Fruit fly (Drosophila melanogaster) whole organism, prepupa: ENCODE measurements around the gene CG42655.

Experiments
- CG10631 ChIP-seq: fragments of 200-800 bp; sonication (Bioruptor generic); optimal IDR thresholded peaks from 2 replicates; lab custom pipeline; 2016; ENCODE audit warnings: missing biosample characterization, missing genetic modification characterization
- CG10669 ChIP-seq: fragments of 200-800 bp; sonication (Bioruptor generic); optimal IDR thresholded peaks from 3 replicates; lab custom pipeline; 2018; ENCODE audit warnings: missing biosample characterization, mild to moderate bottlenecking, missing genetic modification characterization, moderate library complexity
- CG11294 ChIP-seq: fragments of 200-800 bp; sonication (Bioruptor generic); IDR thresholded peaks from 2 replicates; pipeline ENCODE4 v1.3.6; 2022; ENCODE audit warnings: missing biosample characterization, missing genetic modification characterization
- CG11762 ChIP-seq: fragments of 200-800 bp; sonication (Bioruptor generic); optimal IDR thresholded peaks from 3 replicates; lab custom pipeline; 2016; ENCODE audit warnings: missing biosample characterization, missing genetic modification characterization; ENCODE audit not compliant: insufficient read depth
- CG15336 ChIP-seq: fragments of 200-800 bp; sonication (Bioruptor generic); IDR thresholded peaks from 2 replicates; pipeline ENCODE4 v1.3.6; 2022; ENCODE audit warnings: missing biosample characterization, missing genetic modification characterization
- CG1621 ChIP-seq: fragments of 200-800 bp; sonication (Bioruptor generic); optimal IDR thresholded peaks from 3 replicates; lab custom pipeline; 2018; ENCODE audit warnings: missing biosample characterization, mild to moderate bottlenecking, missing genetic modification characterization
- CG16779 ChIP-seq: fragments of 200-800 bp; sonication (Bioruptor generic); optimal IDR thresholded peaks from 3 replicates; lab custom pipeline; 2017; ENCODE audit warnings: missing biosample characterization, mild to moderate bottlenecking, missing genetic modification characterization
- CG31627 ChIP-seq: fragments of 200-800 bp; sonication (Bioruptor generic); optimal IDR thresholded peaks from 3 replicates; lab custom pipeline; 2016; ENCODE audit warnings: missing biosample characterization, missing genetic modification characterization
- CG32006 ChIP-seq: fragments of 200-800 bp; sonication (Bioruptor generic); optimal IDR thresholded peaks from 3 replicates; lab custom pipeline; 2017; ENCODE audit warnings: missing biosample characterization, mild to moderate bottlenecking, missing genetic modification characterization
- CG34406 ChIP-seq: fragments of 200-800 bp; sonication (Bioruptor generic); optimal IDR thresholded peaks from 3 replicates; lab custom pipeline; 2016; ENCODE audit warnings: missing biosample characterization, missing genetic modification characterization
- CG3919 ChIP-seq: fragments of 200-800 bp; sonication (Bioruptor generic); optimal IDR thresholded peaks from 3 replicates; lab custom pipeline; 2016; ENCODE audit warnings: missing biosample characterization, missing genetic modification characterization
- CG4318 ChIP-seq: fragments of 200-800 bp; sonication (Bioruptor generic); optimal IDR thresholded peaks from 3 replicates; lab custom pipeline; 2017; ENCODE audit warnings: missing biosample characterization, mild to moderate bottlenecking, missing genetic modification characterization
- CG6163 ChIP-seq: fragments of 200-800 bp; sonication (Bioruptor generic); IDR thresholded peaks from 3 replicates; pipeline ENCODE4 v1.3.6; 2022; ENCODE audit warnings: missing biosample characterization, missing genetic modification characterization
- CG6276 ChIP-seq: fragments of 200-800 bp; sonication (Bioruptor generic); optimal IDR thresholded peaks from 2 replicates; lab custom pipeline; 2017; ENCODE audit warnings: missing biosample characterization, mild to moderate bottlenecking, missing genetic modification characterization
- CG6792 ChIP-seq: fragments of 200-800 bp; sonication (Bioruptor generic); optimal IDR thresholded peaks from 3 replicates; lab custom pipeline; 2016; ENCODE audit warnings: missing biosample characterization, missing genetic modification characterization
- CG6808 ChIP-seq: fragments of 200-800 bp; sonication (Bioruptor generic); optimal IDR thresholded peaks from 3 replicates; lab custom pipeline; 2017; ENCODE audit warnings: missing biosample characterization, missing genetic modification characterization, mild to moderate bottlenecking, moderate library complexity, missing genetic modification reagents
- CG6854 ChIP-seq: fragments of 200-800 bp; sonication (Bioruptor generic); optimal IDR thresholded peaks from 2 replicates; lab custom pipeline; 2017; ENCODE audit warnings: missing biosample characterization, mild to moderate bottlenecking, missing genetic modification characterization
- CG8119 ChIP-seq: fragments of 200-800 bp; sonication (Bioruptor generic); IDR thresholded peaks from 3 replicates; pipeline ENCODE4 v1.3.6; 2022; ENCODE audit warnings: missing biosample characterization, missing genetic modification characterization
- CG8319 ChIP-seq: fragments of 200-800 bp; sonication (Bioruptor generic); optimal IDR thresholded peaks from 3 replicates; lab custom pipeline; 2016; ENCODE audit warnings: missing biosample characterization, missing genetic modification characterization
- CG8632 ChIP-seq: fragments of 200-800 bp; sonication (Bioruptor generic); optimal IDR thresholded peaks from 3 replicates; lab custom pipeline; 2016; ENCODE audit warnings: missing biosample characterization, missing genetic modification characterization
- Eip78C ChIP-seq: fragments of 200-800 bp; sonication (Bioruptor generic); peaks from one replicate; lab custom pipeline; 2016; ENCODE audit warnings: missing biosample characterization, missing genetic modification characterization
- Ets96B ChIP-seq: fragments of 200-800 bp; optimal IDR thresholded peaks from 2 replicates; lab custom pipeline; 2019; ENCODE audit warnings: missing biosample characterization, mild to moderate bottlenecking, missing genetic modification characterization, moderate library complexity
- Gug ChIP-seq: fragments of 200-800 bp; sonication (Bioruptor generic); IDR thresholded peaks from 2 replicates; pipeline ENCODE4 v1.3.6; 2022; ENCODE audit warnings: missing biosample characterization, missing genetic modification characterization
- Hr39 ChIP-seq: fragments of 200-800 bp; sonication (Bioruptor generic); optimal IDR thresholded peaks from 2 replicates; lab custom pipeline; 2016; ENCODE audit warnings: missing biosample characterization, missing genetic modification characterization
- Hr4 ChIP-seq: fragments of 200-800 bp; sonication (Bioruptor generic); optimal IDR thresholded peaks from 3 replicates; lab custom pipeline; 2016; ENCODE audit warnings: missing biosample characterization, missing genetic modification characterization
- Lpt ChIP-seq: fragments of 200-800 bp; sonication (Bioruptor generic); optimal IDR thresholded peaks from 3 replicates; lab custom pipeline; 2016; ENCODE audit warnings: missing biosample characterization, missing genetic modification characterization
- Met ChIP-seq: fragments of 200-800 bp; sonication (Bioruptor generic); optimal IDR thresholded peaks from 3 replicates; lab custom pipeline; 2016; ENCODE audit warnings: missing biosample characterization, missing genetic modification characterization
- OdsH ChIP-seq: fragments of 200-800 bp; sonication (Bioruptor generic); optimal IDR thresholded peaks from 3 replicates; lab custom pipeline; 2016; ENCODE audit warnings: missing biosample characterization, missing genetic modification characterization
- Smox ChIP-seq: fragments of 200-800 bp; sonication (Bioruptor generic); optimal IDR thresholded peaks from 3 replicates; lab custom pipeline; 2016; ENCODE audit warnings: missing biosample characterization, missing genetic modification characterization
- Sox102F ChIP-seq: fragments of 200-800 bp; sonication (Bioruptor generic); optimal IDR thresholded peaks from 2 replicates; lab custom pipeline; 2016; ENCODE audit warnings: missing biosample characterization, mild to moderate bottlenecking, missing genetic modification characterization
- Sox14 ChIP-seq: fragments of 200-800 bp; sonication (Bioruptor generic); optimal IDR thresholded peaks from 3 replicates; lab custom pipeline; 2016; ENCODE audit warnings: missing biosample characterization, missing genetic modification characterization
- achi ChIP-seq: fragments of 200-800 bp; sonication (Bioruptor generic); optimal IDR thresholded peaks from 3 replicates; lab custom pipeline; 2016; ENCODE audit warnings: missing biosample characterization, missing genetic modification characterization
- acj6 ChIP-seq: fragments of 200-800 bp; sonication (Bioruptor generic); optimal IDR thresholded peaks from 3 replicates; lab custom pipeline; 2016; ENCODE audit warnings: missing biosample characterization, missing genetic modification characterization
- cyc ChIP-seq: fragments of 200-800 bp; sonication (Bioruptor generic); optimal IDR thresholded peaks from 3 replicates; lab custom pipeline; 2016; ENCODE audit warnings: missing biosample characterization, missing genetic modification characterization
- dsx ChIP-seq: fragments of 200-800 bp; optimal IDR thresholded peaks from 3 replicates; lab custom pipeline; 2019; ENCODE audit warnings: missing biosample characterization, mild to moderate bottlenecking, missing genetic modification characterization, moderate library complexity; ENCODE audit not compliant: poor library complexity, severe bottlenecking
- eg ChIP-seq: fragments of 200-800 bp; sonication (Bioruptor generic); IDR thresholded peaks from 3 replicates; pipeline ENCODE4 v1.3.6; 2022; ENCODE audit warnings: missing biosample characterization, missing genetic modification characterization
- esn ChIP-seq: fragments of 200-800 bp; sonication (Bioruptor generic); optimal IDR thresholded peaks from 2 replicates; lab custom pipeline; 2016; ENCODE audit warnings: missing biosample characterization, mild to moderate bottlenecking, missing genetic modification characterization, moderate library complexity
- fkh ChIP-seq: fragments of 200-800 bp; sonication (Bioruptor generic); optimal IDR thresholded peaks from 3 replicates; lab custom pipeline; 2017; ENCODE audit warnings: missing biosample characterization, mild to moderate bottlenecking, missing genetic modification characterization, moderate library complexity
- lz ChIP-seq: fragments of 200-800 bp; sonication (Bioruptor generic); optimal IDR thresholded peaks from 3 replicates; lab custom pipeline; 2016; ENCODE audit warnings: missing biosample characterization, missing genetic modification characterization
- net ChIP-seq: fragments of 200-800 bp; sonication (Bioruptor generic); optimal IDR thresholded peaks from 3 replicates; lab custom pipeline; 2016; ENCODE audit warnings: missing biosample characterization, missing genetic modification characterization
- pdm3 ChIP-seq: fragments of 200-800 bp; sonication (Bioruptor generic); optimal IDR thresholded peaks from 3 replicates; lab custom pipeline; 2016; ENCODE audit warnings: missing biosample characterization, missing genetic modification characterization
- salr ChIP-seq, 2 experiments: fragments of 200-800 bp; sonication (Bioruptor generic); optimal IDR thresholded peaks; 3 replicates each; lab custom pipeline; 2016 to 2018; ENCODE audit warnings: missing biosample characterization in 2 of 2, missing genetic modification characterization in 2 of 2, mild to moderate bottlenecking in 1 of 2
- ss ChIP-seq, 2 experiments: fragments of 200-800 bp; sonication (Bioruptor generic); optimal IDR thresholded peaks; 2 replicates in 1 of 2; 3 replicates in 1 of 2; lab custom pipeline; 2017 to 2018; ENCODE audit warnings: mild to moderate bottlenecking in 2 of 2, missing biosample characterization in 2 of 2, missing genetic modification characterization in 2 of 2, moderate library complexity in 1 of 2
- svp ChIP-seq: fragments of 200-800 bp; sonication (Bioruptor generic); peaks from one replicate; lab custom pipeline; 2016; ENCODE audit warnings: missing biosample characterization, missing genetic modification characterization
- topi ChIP-seq: fragments of 200-800 bp; sonication (Bioruptor generic); optimal IDR thresholded peaks from 3 replicates; lab custom pipeline; 2016; ENCODE audit warnings: missing biosample characterization, missing genetic modification characterization

CG42655 gene

dm6 chr3L:19905427-19905826 lies 48.1 kb downstream of the CG42655 start:
- TF ChIP-seq Hr4 (GFP tag; lab: Kevin White, UChicago), result peak; percentile 70
- TF ChIP-seq CG6808 (GFP tag; lab: Kevin White, UChicago), result no peak
- TF ChIP-seq CG3919 (GFP tag; lab: Kevin White, UChicago), result peak; percentile 44
- no peak for TF ChIP-seq cyc
- no peak for TF ChIP-seq CG8319 (GFP tag; lab: Kevin White, UChicago)
- TF ChIP-seq CG10631, result peak; percentile 14
- peak; percentile 39 for TF ChIP-seq Smox (GFP tag; lab: Kevin White, UChicago)
- TF ChIP-seq ss (GFP tag; optimal IDR thresholded peaks at IDR 0.05; lab: Kevin White, UChicago), result no peak
- peak; percentile 23 for TF ChIP-seq CG10669 (GFP tag; lab: Kevin White, UChicago)
- no peak for TF ChIP-seq Gug
- TF ChIP-seq lz (GFP tag; lab: Kevin White, UChicago), result peak; percentile 41
- peak; percentile 62 for TF ChIP-seq CG8119 (GFP tag; lab: Robert Waterston, UW)
- peak; percentile 65 for TF ChIP-seq CG6163 (GFP tag; lab: Robert Waterston, UW)
- peak; percentile 45 for TF ChIP-seq esn
- peak; percentile 39 for TF ChIP-seq Lpt (GFP tag; lab: Kevin White, UChicago)
- TF ChIP-seq eg (GFP tag; lab: Robert Waterston, UW), result peak; percentile 61; the same call in 2 of the 3 replicates
- peak; percentile 74 for TF ChIP-seq CG15336 (GFP tag; lab: Robert Waterston, UW)
- peak; percentile 26 for TF ChIP-seq topi (GFP tag; lab: Kevin White, UChicago)
- TF ChIP-seq dsx, result no peak
- TF ChIP-seq pdm3 (GFP tag; lab: Kevin White, UChicago), result peak; percentile 51
- TF ChIP-seq CG6854 (GFP tag; lab: Kevin White, UChicago), result no peak
- peak; percentile 68 for TF ChIP-seq net (GFP tag; lab: Kevin White, UChicago)
- TF ChIP-seq Sox14 (GFP tag; lab: Kevin White, UChicago), result peak; percentile 53
- TF ChIP-seq salr (GFP tag; optimal IDR thresholded peaks at IDR 0.05; lab: Kevin White, UChicago), result peak in 1 of 2 experiments; percentile 55
- TF ChIP-seq Met (GFP tag; lab: Kevin White, UChicago), result peak; percentile 59
- peak; percentile 59 for TF ChIP-seq achi (GFP tag; lab: Kevin White, UChicago)
- TF ChIP-seq CG1621 (tag; lab: Kevin White, UChicago), result no peak
- TF ChIP-seq CG6276, result peak; percentile 19
- TF ChIP-seq CG8632 (GFP tag; lab: Kevin White, UChicago), result peak; percentile 34
- TF ChIP-seq Sox102F (GFP tag; lab: Kevin White, UChicago), result no peak
- TF ChIP-seq CG6792 (GFP tag; lab: Kevin White, UChicago), result peak; percentile 17
- peak; percentile 66 for TF ChIP-seq OdsH (GFP tag; lab: Kevin White, UChicago)
- TF ChIP-seq acj6 (GFP tag; lab: Kevin White, UChicago), result peak; percentile 57
- TF ChIP-seq Hr39 (GFP tag; lab: Kevin White, UChicago), result peak; percentile 38
- peak; percentile 53 for TF ChIP-seq CG31627
- no peak for TF ChIP-seq Ets96B (tag; lab: Kevin White, UChicago)
- TF ChIP-seq CG11762 (GFP tag; lab: Kevin White, UChicago), result no peak
- TF ChIP-seq Eip78C (GFP tag; lab: Kevin White, UChicago), result peak; percentile 86
- TF ChIP-seq CG11294 (GFP tag; lab: Robert Waterston, UW), result 0 out of 2 replicates have a peak, but pooled peaks have one; percentile 32
- TF ChIP-seq CG34406 (GFP tag; lab: Kevin White, UChicago), result peak; percentile 34
- peak; percentile 65 for TF ChIP-seq CG32006 (GFP tag; lab: Kevin White, UChicago)
- peak; percentile 64 for TF ChIP-seq svp (GFP tag; lab: Kevin White, UChicago)
- no peak for TF ChIP-seq CG16779
- no peak for TF ChIP-seq fkh (GFP tag; lab: Kevin White, UChicago)
- TF ChIP-seq CG4318 (GFP tag; lab: Kevin White, UChicago), result no peak
